Fruit fly (Drosophila melanogaster): ENCODE results near the gene Mt2.

The Mt2 gene

DNA sequence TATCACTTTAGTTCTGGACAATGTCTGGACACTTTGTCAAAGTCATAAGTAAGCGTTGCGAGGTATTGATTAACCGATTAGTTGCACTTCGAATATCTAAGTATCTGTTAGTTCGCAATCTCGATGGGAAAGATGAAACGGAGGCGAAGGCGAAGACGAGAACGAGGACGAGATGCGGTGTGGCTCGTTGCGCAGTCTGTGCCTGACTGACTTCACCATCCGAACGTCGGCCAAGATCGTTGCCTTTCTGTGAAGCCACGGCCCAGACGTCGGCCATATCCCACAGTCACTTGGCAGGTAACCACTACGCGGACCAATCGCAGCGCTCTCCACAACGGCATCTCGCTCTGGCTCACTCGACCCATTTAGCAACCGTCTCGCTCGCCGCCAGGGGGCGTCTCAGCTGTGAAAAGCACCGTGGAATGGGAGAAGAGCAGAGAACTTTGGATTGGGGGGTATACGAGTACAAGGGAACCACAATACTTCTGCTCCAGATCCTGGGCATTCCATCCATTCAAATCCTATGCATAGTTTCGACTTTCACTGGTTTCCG, 10.6 kb upstream of the Mt2 start, which contains the start of gene prd:
prd (minus strand) TSS at position 209 of the 553 bp plus-strand sequence.
- TF ChIP-seq noc (tag; optimal IDR thresholded peaks at IDR 0.05) = no peak

DNA sequence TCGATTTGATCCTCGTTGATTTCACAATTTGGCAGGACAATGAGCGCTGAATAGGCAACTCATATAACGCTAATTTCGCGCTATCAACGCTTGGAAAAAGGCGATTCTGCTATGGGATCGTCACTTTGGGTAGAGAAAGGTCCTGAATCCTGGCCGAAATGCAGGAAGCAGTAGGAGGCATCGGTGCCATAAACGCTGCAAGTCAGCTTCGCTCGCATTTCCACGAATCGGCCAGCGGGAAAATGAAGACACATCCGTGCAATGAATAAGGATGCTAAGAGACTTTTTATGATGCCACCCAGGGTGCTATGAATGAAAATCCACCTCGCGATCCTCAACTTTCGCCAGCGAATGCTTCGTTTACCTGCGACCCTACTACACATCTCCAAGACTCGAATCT, 8.9 kb upstream of the Mt2 start:
- no peak for TF ChIP-seq noc (tag; optimal IDR thresholded peaks at IDR 0.05)

DNA sequence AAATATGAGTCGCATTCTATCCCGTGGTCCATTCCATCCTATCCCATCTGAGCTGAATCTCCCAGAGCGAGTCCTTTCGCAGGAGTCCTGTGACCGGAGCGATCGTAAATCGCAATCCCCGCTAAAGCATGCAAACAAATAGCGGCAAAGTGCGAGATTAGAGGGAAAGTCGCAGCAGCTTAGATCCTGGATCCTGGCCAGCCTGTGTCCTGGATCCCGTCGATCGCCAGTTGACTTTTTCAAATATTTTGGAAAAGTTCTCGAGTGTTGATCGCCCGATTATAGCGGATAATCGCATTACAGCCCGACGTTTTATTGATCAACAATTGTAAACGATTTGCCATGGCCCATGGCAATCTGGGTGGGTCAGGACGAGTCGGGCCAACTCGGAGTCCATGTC, 7.2 kb upstream of the Mt2 start:
- no peak for TF ChIP-seq noc (tag; optimal IDR thresholded peaks at IDR 0.05)

DNA sequence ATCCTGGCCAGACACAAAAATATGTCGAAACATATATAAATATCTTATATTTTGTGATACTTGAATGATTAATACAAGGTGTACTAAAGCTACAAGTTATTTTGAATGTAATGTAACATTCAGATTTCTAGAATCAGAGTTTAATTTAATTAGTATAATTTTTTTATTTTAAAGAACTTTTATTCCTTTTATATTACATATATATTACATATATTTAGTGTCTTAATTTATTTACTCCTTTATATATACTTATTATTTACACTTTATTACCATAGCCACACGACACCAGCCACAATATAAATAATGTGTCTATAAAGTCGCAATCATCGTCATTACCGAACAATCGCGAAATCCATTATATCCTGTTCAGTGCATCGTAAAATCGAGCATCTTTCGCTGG, 4.8 kb upstream of the Mt2 start, which contains the start of gene Pex19:
Pex19 (plus strand) TSS at position 301 of the 400 bp plus-strand sequence.
- TF ChIP-seq noc (tag; optimal IDR thresholded peaks at IDR 0.05) = no peak

DNA sequence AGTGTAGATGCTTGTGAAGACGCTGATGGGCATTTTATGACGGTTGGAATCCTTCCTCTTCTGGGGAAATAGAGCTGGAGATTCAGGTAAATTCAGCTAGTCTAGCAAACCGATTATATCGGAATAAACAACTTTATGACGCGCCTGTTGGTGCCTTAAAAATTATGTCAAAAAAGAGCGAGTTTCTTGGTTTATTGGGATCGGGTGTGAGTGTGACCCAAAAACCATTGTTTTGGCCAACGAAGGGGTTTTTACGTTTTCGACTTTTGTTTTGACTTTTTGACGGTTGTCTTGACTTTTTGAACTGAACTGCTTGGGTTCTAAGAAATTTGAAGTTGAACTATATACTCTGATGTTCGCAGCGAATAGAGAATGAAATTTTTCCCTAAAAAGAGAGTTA, 4.3 kb upstream of the Mt2 start:
- TF ChIP-seq noc (tag; optimal IDR thresholded peaks at IDR 0.05) = no peak

DNA sequence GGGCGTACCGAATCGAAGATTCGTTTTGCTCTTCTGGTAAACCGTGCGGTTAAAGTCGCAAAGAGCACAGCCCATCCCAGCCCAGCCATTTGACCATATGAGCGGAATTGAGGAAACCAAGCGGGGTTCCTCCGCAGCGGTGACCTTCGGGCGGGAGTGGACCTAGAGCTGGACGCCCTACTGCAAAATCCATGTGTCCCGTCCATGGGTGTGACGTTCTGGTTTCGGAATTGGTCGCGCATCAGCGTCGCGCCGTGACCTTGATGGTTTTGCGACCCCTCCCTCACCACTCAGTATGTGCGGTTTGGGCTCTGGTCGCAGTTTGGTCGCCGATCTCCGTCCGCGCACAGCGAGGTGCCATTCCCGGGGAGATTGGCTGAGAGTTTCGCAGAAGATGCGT, 3.6 kb upstream of the Mt2 start:
- TF ChIP-seq noc (tag; optimal IDR thresholded peaks at IDR 0.05) = no peak

DNA sequence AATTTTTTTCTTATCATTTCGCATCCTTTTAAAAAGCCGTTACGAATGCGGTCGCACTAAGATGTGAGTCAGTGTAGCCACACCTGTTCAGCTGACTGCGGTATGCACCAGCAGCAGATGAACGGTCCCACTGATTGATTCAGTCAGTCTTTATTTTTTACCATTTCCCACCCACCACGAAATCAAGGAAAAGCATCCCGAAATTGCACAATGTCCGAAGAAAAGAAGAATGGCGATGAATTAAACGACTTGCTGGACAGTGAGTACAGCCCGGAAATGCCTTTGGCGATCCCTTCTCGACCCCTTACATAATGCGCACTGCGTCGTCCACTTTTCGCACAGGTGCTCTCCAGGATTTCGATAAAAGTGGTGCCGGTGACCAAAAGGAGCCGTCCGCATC, 2.7 kb upstream of the Mt2 start:
- no peak for TF ChIP-seq noc (tag; optimal IDR thresholded peaks at IDR 0.05)

DNA sequence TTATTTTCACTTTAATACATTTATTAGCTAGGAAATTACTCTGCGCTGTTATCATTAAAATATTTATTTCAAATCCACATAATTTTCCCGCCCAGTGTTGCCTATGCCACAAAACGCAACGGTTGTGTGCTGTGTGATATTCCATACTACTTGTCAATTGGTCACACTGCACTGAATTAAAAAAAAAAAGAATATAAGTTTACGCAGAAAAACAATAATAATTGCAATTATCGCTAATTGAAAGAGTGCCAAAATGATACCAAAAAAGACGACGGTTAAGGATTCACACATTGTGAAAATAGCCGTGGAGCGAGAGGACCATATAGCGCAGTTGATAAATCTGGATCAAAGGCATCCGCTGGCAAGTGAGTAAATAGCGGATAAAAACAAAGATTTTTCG, 1.4 kb downstream of the Mt2 start, which contains the start of gene Ced-12:
Ced-12 (plus strand) TSS at position 141 of the 400 bp plus-strand sequence.
- no peak for TF ChIP-seq noc (tag; optimal IDR thresholded peaks at IDR 0.05)

DNA sequence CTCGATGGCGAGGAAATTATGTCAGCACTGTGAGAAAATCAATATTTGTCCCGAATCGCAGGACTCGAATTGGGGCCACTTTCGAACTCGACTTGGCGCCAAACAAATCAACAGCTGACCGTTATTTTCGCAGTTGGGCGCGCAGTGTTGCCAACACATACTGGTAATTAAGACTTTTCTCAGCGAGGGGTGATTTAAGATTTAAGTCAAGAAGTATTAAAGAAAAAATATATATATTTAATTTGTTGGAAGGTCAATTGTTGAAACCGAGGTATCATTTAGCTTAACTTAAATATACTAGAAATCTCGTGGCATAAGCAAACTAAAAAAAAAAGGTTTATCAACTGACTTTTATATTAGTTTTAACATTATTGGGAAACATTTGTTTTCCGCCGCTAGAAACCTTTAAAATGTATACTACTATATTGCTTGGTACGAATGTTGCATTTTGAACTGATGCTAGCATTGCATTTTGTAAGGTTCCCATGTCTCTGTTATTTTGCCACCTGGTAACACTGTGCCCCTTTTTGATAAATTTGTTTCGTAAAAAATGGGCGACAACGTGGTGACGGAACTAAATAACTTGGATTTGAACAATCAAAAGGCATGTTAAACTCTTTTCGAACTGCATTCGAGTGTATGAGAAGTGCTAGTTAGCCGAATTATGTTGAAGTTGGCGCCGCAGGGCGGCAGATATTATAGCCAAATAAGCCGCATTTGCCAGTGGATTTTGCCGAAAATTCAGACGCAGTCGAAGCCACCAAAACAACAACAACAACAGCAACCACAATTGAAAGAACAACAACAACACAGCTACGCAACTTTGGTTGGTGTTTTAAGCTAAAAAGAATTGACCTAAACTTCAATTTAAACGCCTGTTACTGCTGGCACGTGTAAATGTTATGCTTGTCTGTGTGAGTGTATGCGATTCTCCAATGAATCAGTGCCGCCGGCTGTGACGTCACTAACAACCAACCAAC, 7.2 kb downstream of the Mt2 start, which contains the start of the genes Patsas and ThrRS:
Patsas (minus strand) TSS at position 55 of the 980 bp plus-strand sequence.
ThrRS (plus strand) TSS at position 521 of the 980 bp plus-strand sequence.
- TF ChIP-seq noc (tag; optimal IDR thresholded peaks at IDR 0.05) = peak; percentile 71

DNA sequence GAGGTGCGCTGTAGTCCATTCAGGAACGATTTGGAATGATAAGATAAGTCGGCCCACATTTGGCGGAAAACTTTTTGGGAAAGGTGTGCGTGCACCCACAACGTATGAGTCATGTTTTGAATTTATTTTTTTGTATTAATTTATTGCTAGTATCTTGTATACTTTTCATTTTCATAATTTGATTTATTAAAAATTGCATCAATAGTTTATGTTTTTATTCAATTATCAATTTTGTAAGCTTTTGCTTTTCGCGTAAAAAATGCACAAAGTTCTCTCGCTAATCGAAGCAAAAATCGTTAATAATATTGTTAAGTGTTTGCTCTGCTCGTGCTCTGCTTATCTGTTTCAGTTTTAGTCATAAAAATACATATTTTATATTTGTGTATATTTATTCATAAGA, 10.8 kb downstream of the Mt2 start:
- TF ChIP-seq noc (tag; optimal IDR thresholded peaks at IDR 0.05) = no peak

DNA sequence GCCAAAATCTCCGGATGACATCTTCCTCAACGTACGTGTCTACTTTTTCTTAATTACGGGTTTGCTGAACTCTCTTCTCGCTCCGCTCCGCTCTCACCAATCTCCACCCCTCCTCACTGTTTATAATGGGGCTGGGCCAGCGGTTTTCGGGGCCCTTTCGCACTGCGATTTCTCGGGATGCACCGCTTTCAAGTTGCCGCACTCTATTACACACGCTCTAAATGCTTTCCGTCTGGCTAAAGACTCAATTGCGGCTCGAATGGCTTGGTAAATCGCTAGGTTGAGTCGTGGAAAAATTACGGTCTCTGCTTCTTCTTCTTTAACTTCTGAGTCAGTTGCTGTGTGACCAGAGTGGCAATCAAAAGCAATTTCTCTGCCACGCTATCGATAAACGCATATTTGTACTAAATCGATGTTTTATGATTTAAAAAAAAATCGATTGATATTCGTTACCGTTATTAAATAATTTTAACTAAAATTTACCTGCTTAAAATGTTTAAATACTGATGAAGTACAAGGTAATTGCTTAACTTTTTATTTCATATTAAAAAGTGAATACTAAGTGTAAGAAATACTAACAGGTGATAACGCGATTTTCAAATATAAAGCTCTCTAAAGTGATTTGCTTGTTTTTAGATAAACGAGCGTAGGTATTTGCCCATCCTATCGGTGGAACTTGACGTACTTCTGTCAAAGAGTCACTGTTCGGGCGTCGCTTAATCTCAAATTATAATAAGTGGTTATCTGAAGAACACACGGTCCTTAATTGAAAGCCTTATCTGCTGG, 12.6 kb downstream of the Mt2 start, which contains the start of the genes Rab6 and Phae1:
Rab6 (minus strand) TSS at position 338 of the 786 bp plus-strand sequence.
Phae1 (plus strand) TSS at position 639 of the 786 bp plus-strand sequence.
- peak; percentile 13 for TF ChIP-seq noc (tag; optimal IDR thresholded peaks at IDR 0.05)

DNA sequence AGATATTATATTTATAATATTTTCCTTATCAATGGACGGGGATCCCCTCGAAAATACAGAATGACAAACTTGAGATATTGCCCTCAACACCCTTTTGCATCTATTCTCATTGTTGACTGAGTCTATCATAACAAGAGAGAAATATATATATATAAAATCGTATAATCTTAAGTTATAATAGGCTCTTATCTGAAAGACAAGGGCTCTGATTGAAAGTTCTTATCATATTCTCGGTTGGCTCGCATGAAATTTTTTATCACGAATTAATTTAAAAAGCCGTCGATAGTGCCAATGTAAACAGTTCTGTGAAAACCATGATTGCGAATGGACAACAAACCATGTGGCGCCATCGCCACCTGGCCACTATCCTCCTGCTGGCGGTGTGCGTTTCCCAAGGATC, 14.5 kb downstream of the Mt2 start, which contains the start of gene Phae2:
Phae2 (plus strand) TSS at position 301 of the 400 bp plus-strand sequence.
- TF ChIP-seq noc (tag; optimal IDR thresholded peaks at IDR 0.05) = no peak

DNA sequence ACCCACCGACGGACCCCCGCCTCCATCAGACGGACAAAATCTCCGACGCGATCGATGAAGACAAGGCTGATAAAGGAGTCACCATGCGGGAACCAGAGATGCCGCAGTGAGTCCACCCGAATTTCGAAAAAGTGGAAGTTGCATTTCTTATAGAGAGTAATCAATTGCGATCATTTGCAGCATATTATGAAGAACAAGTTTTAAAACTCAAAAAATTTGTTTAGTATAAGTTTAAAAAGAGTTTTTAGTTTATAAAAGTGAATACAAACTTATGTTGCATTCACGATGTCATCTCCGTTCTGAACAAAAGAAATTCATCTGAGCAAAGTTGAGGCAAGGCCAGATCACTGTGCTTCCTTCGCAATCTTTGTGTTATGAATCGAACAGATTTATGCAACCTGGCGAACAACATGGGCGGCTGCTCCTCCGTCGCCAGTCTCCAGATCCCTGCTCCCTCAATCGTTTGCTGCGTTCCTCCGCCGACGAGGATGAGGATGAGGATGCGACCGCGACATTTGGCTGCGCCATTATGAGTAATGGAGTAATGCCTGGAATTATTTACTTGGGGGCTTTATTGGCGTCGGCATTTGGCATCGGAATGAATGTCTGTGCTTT, 16.7 kb downstream of the Mt2 start:
- no peak for TF ChIP-seq noc (tag; optimal IDR thresholded peaks at IDR 0.05)

DNA sequence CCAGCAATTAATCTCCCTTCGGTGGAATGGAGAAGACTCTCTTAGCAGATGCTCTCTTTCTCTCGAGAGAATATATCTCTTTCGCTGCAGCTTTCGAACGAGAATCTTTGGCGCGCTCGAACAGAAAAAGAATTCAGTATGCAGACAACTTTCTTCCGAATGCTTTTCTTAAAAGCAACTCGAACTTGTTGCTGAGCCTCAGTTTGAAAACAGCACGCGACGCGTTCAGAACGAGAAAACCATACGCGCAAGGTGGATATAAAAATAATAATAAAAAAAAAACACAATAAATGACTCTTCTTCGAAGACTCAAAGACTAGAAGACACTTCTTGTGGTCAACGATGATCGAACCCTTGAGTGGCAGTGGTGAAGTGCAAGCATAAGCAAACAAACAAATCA, 17.8 kb downstream of the Mt2 start, which contains the start of gene CG17211:
CG17211 (plus strand) TSS at position 202 of the 400 bp plus-strand sequence.
- TF ChIP-seq noc (tag; optimal IDR thresholded peaks at IDR 0.05) = no peak

DNA sequence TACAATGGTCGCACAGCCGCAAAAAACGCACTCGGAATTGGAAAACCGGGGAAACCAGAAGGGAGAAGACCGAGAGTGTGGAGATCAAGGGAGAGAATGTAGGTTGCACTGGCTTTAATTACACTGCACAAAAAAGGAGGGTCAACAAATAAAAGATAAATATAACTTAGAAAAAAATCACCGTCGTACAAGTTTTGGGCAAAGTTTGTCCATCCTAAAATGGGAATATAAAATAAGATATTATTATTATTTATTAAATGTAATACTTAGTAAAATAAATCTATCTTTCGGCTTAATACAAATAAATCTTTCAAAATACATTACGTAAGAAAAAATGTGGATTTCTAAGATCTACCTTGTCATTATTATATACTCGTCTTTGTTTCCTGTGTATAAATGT, 19.5 kb downstream of the Mt2 start:
- no peak for TF ChIP-seq noc (tag; optimal IDR thresholded peaks at IDR 0.05)
